Worm (Caenorhabditis elegans) whole organism, L4/young adult: ENCODE data around the gene adt-2.

ENCODE experiments used
- W03F9.2 ChIP-seq: fragments of 150-350 bp; optimal IDR thresholded peaks from 2 replicates; lab custom pipeline; 2014; ENCODE audit warnings: missing biosample characterization, missing genetic modification characterization
- dao-5 ChIP-seq: sonication (generic microtip); optimal IDR thresholded peaks from 2 replicates; lab custom pipeline; 2016; ENCODE audit warnings: missing genotype, missing genetic modification characterization, moderate library complexity, missing compliant biosample characterization
- him-1 ChIP-seq: sonication (generic microtip); optimal IDR thresholded peaks from 2 replicates; lab custom pipeline; 2016; ENCODE audit warnings: missing genotype, missing genetic modification reagents, missing genetic modification characterization, missing compliant biosample characterization

- no peak for TF ChIP-seq him-1
- no peak for TF ChIP-seq W03F9.2
- TF ChIP-seq dao-5 (tag; lab: Kevin White, UChicago) = no peak
These were observed 12.8 kb upstream of the adt-2 start for ce11 chrX:7573172-7573571.
